Fruit fly (Drosophila melanogaster) whole organism, prepupa: Measurements from ENCODE around the gene rtv.

Experiments used
- CG10669 ChIP-seq: fragments of 200-800 bp; sonication (Bioruptor generic); optimal IDR thresholded peaks from 3 replicates; lab custom pipeline; 2018; ENCODE audit warnings: missing biosample characterization, mild to moderate bottlenecking, missing genetic modification characterization, moderate library complexity
- CG11902 ChIP-seq: fragments of 200-800 bp; sonication (Bioruptor generic); optimal IDR thresholded peaks from 3 replicates; lab custom pipeline; 2016; ENCODE audit warnings: missing biosample characterization, missing genetic modification characterization
- CG15336 ChIP-seq: fragments of 200-800 bp; sonication (Bioruptor generic); IDR thresholded peaks from 2 replicates; pipeline ENCODE4 v1.3.6; 2022; ENCODE audit warnings: missing biosample characterization, missing genetic modification characterization
- CG1621 ChIP-seq: fragments of 200-800 bp; sonication (Bioruptor generic); optimal IDR thresholded peaks from 3 replicates; lab custom pipeline; 2018; ENCODE audit warnings: missing biosample characterization, mild to moderate bottlenecking, missing genetic modification characterization
- CG16779 ChIP-seq: fragments of 200-800 bp; sonication (Bioruptor generic); optimal IDR thresholded peaks from 3 replicates; lab custom pipeline; 2017; ENCODE audit warnings: missing biosample characterization, mild to moderate bottlenecking, missing genetic modification characterization
- CG3032 ChIP-seq: fragments of 200-800 bp; optimal IDR thresholded peaks from 2 replicates; lab custom pipeline; 2019; ENCODE audit warnings: missing biosample characterization, mild to moderate bottlenecking, missing genetic modification characterization, moderate library complexity
- CG3919 ChIP-seq: fragments of 200-800 bp; sonication (Bioruptor generic); optimal IDR thresholded peaks from 3 replicates; lab custom pipeline; 2016; ENCODE audit warnings: missing biosample characterization, missing genetic modification characterization
- CG4318 ChIP-seq: fragments of 200-800 bp; sonication (Bioruptor generic); optimal IDR thresholded peaks from 3 replicates; lab custom pipeline; 2017; ENCODE audit warnings: missing biosample characterization, mild to moderate bottlenecking, missing genetic modification characterization
- CG6163 ChIP-seq: fragments of 200-800 bp; sonication (Bioruptor generic); IDR thresholded peaks from 3 replicates; pipeline ENCODE4 v1.3.6; 2022; ENCODE audit warnings: missing biosample characterization, missing genetic modification characterization
- CG6276 ChIP-seq: fragments of 200-800 bp; sonication (Bioruptor generic); optimal IDR thresholded peaks from 2 replicates; lab custom pipeline; 2017; ENCODE audit warnings: missing biosample characterization, mild to moderate bottlenecking, missing genetic modification characterization
- CG6792 ChIP-seq: fragments of 200-800 bp; sonication (Bioruptor generic); optimal IDR thresholded peaks from 3 replicates; lab custom pipeline; 2016; ENCODE audit warnings: missing biosample characterization, missing genetic modification characterization
- CG6808 ChIP-seq: fragments of 200-800 bp; sonication (Bioruptor generic); optimal IDR thresholded peaks from 3 replicates; lab custom pipeline; 2017; ENCODE audit warnings: missing biosample characterization, missing genetic modification characterization, mild to moderate bottlenecking, moderate library complexity, missing genetic modification reagents
- CG6854 ChIP-seq: fragments of 200-800 bp; sonication (Bioruptor generic); optimal IDR thresholded peaks from 2 replicates; lab custom pipeline; 2017; ENCODE audit warnings: missing biosample characterization, mild to moderate bottlenecking, missing genetic modification characterization
- CG7368 ChIP-seq: fragments of 200-800 bp; sonication (Bioruptor generic); optimal IDR thresholded peaks from 3 replicates; lab custom pipeline; 2016; ENCODE audit warnings: missing biosample characterization, missing genetic modification characterization
- CG8119 ChIP-seq: fragments of 200-800 bp; sonication (Bioruptor generic); IDR thresholded peaks from 3 replicates; pipeline ENCODE4 v1.3.6; 2022; ENCODE audit warnings: missing biosample characterization, missing genetic modification characterization
- CG8319 ChIP-seq: fragments of 200-800 bp; sonication (Bioruptor generic); optimal IDR thresholded peaks from 3 replicates; lab custom pipeline; 2016; ENCODE audit warnings: missing biosample characterization, missing genetic modification characterization
- CG8632 ChIP-seq: fragments of 200-800 bp; sonication (Bioruptor generic); optimal IDR thresholded peaks from 3 replicates; lab custom pipeline; 2016; ENCODE audit warnings: missing biosample characterization, missing genetic modification characterization
- CG9139 ChIP-seq: fragments of 200-800 bp; sonication (Bioruptor generic); optimal IDR thresholded peaks from 3 replicates; lab custom pipeline; 2017; ENCODE audit warnings: missing biosample characterization, mild to moderate bottlenecking, missing genetic modification characterization
- Eip75B ChIP-seq: fragments of 200-800 bp; sonication (Bioruptor generic); optimal IDR thresholded peaks from 3 replicates; lab custom pipeline; 2016; ENCODE audit warnings: missing biosample characterization, missing genetic modification characterization
- Eip78C ChIP-seq: fragments of 200-800 bp; sonication (Bioruptor generic); peaks from one replicate; lab custom pipeline; 2016; ENCODE audit warnings: missing biosample characterization, missing genetic modification characterization
- Eip93F ChIP-seq: fragments of 200-800 bp; sonication (Bioruptor generic); optimal IDR thresholded peaks from 2 replicates; lab custom pipeline; 2016; ENCODE audit warnings: missing biosample characterization, mild to moderate bottlenecking, missing genetic modification characterization
- Ets21C ChIP-seq: fragments of 200-800 bp; sonication (Bioruptor generic); optimal IDR thresholded peaks from 3 replicates; lab custom pipeline; 2016; ENCODE audit warnings: missing biosample characterization, missing genetic modification characterization
- Gug ChIP-seq: fragments of 200-800 bp; sonication (Bioruptor generic); IDR thresholded peaks from 2 replicates; pipeline ENCODE4 v1.3.6; 2022; ENCODE audit warnings: missing biosample characterization, missing genetic modification characterization
- Hr38 ChIP-seq: sonication (Bioruptor generic); optimal IDR thresholded peaks from 2 replicates; lab custom pipeline; 2016; ENCODE audit warnings: missing biosample characterization, missing genetic modification characterization
- Lpt ChIP-seq: fragments of 200-800 bp; sonication (Bioruptor generic); optimal IDR thresholded peaks from 3 replicates; lab custom pipeline; 2016; ENCODE audit warnings: missing biosample characterization, missing genetic modification characterization
- Met ChIP-seq: fragments of 200-800 bp; sonication (Bioruptor generic); optimal IDR thresholded peaks from 3 replicates; lab custom pipeline; 2016; ENCODE audit warnings: missing biosample characterization, missing genetic modification characterization
- OdsH ChIP-seq: fragments of 200-800 bp; sonication (Bioruptor generic); optimal IDR thresholded peaks from 3 replicates; lab custom pipeline; 2016; ENCODE audit warnings: missing biosample characterization, missing genetic modification characterization
- Smox ChIP-seq: fragments of 200-800 bp; sonication (Bioruptor generic); optimal IDR thresholded peaks from 3 replicates; lab custom pipeline; 2016; ENCODE audit warnings: missing biosample characterization, missing genetic modification characterization
- Sox102F ChIP-seq: fragments of 200-800 bp; sonication (Bioruptor generic); optimal IDR thresholded peaks from 2 replicates; lab custom pipeline; 2016; ENCODE audit warnings: missing biosample characterization, mild to moderate bottlenecking, missing genetic modification characterization
- Sox14 ChIP-seq: fragments of 200-800 bp; sonication (Bioruptor generic); optimal IDR thresholded peaks from 3 replicates; lab custom pipeline; 2016; ENCODE audit warnings: missing biosample characterization, missing genetic modification characterization
- acj6 ChIP-seq: fragments of 200-800 bp; sonication (Bioruptor generic); optimal IDR thresholded peaks from 3 replicates; lab custom pipeline; 2016; ENCODE audit warnings: missing biosample characterization, missing genetic modification characterization
- dac ChIP-seq: fragments of 200-800 bp; sonication (Bioruptor generic); optimal IDR thresholded peaks from 2 replicates; lab custom pipeline; 2017; ENCODE audit warnings: missing biosample characterization, mild to moderate bottlenecking, missing genetic modification characterization
- eg ChIP-seq: fragments of 200-800 bp; sonication (Bioruptor generic); IDR thresholded peaks from 3 replicates; pipeline ENCODE4 v1.3.6; 2022; ENCODE audit warnings: missing biosample characterization, missing genetic modification characterization
- esn ChIP-seq: fragments of 200-800 bp; sonication (Bioruptor generic); optimal IDR thresholded peaks from 2 replicates; lab custom pipeline; 2016; ENCODE audit warnings: missing biosample characterization, mild to moderate bottlenecking, missing genetic modification characterization, moderate library complexity
- fd85E ChIP-seq: fragments of 200-800 bp; sonication (Bioruptor generic); optimal IDR thresholded peaks from 3 replicates; lab custom pipeline; 2016; ENCODE audit warnings: missing biosample characterization, missing genetic modification characterization
- pdm3 ChIP-seq: fragments of 200-800 bp; sonication (Bioruptor generic); optimal IDR thresholded peaks from 3 replicates; lab custom pipeline; 2016; ENCODE audit warnings: missing biosample characterization, missing genetic modification characterization
- ss ChIP-seq, 2 experiments: fragments of 200-800 bp; sonication (Bioruptor generic); optimal IDR thresholded peaks; 2 replicates in 1 of 2; 3 replicates in 1 of 2; lab custom pipeline; 2017 to 2018; ENCODE audit warnings: mild to moderate bottlenecking in 2 of 2, missing biosample characterization in 2 of 2, missing genetic modification characterization in 2 of 2, moderate library complexity in 1 of 2
- svp ChIP-seq: fragments of 200-800 bp; sonication (Bioruptor generic); peaks from one replicate; lab custom pipeline; 2016; ENCODE audit warnings: missing biosample characterization, missing genetic modification characterization
- topi ChIP-seq: fragments of 200-800 bp; sonication (Bioruptor generic); optimal IDR thresholded peaks from 3 replicates; lab custom pipeline; 2016; ENCODE audit warnings: missing biosample characterization, missing genetic modification characterization
- vri ChIP-seq: fragments of 200-800 bp; sonication (Bioruptor generic); optimal IDR thresholded peaks from 3 replicates; lab custom pipeline; 2016; ENCODE audit warnings: missing biosample characterization, mild to moderate bottlenecking, missing genetic modification characterization

Gene rtv

DNA sequence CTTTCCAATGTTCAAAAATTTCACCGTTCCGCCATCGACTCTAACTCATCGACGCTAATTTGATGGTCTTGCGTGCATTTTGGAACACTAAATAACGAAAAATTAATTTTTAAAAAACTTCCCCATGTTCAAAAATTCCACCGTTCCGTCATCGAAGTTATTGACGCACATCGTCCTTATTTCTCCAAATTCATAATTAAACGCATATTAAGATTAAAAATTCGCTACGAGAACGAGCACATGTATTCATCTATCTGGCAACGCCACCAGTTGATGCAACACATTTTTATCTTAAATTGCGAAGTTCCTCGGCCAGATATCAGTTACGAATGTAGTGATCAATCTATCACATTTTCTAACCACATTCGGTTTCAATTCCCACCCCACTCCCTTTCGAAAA, 4.6 kb downstream of the rtv start, which contains the start of gene Lint-1 (continued):
- peak; percentile 23 for TF ChIP-seq acj6 (GFP tag; lab: Kevin White, UChicago)
- TF ChIP-seq Sox14 (GFP tag; lab: Kevin White, UChicago) = no peak
- peak; percentile 16 for TF ChIP-seq esn (GFP tag; lab: Kevin White, UChicago)
- TF ChIP-seq CG7368 (GFP tag; lab: Kevin White, UChicago) = no peak
- no peak for TF ChIP-seq Lpt (GFP tag; lab: Kevin White, UChicago)
- peak; percentile 54 for TF ChIP-seq vri (GFP tag; lab: Kevin White, UChicago)
- TF ChIP-seq dac (GFP tag; lab: Kevin White, UChicago) = no peak
- TF ChIP-seq CG4318 (GFP tag; lab: Kevin White, UChicago) = no peak
- TF ChIP-seq CG8632 (GFP tag; lab: Kevin White, UChicago) = peak; percentile 5
- peak; percentile 60 for TF ChIP-seq Eip78C (GFP tag; lab: Kevin White, UChicago)
- TF ChIP-seq CG11902 (GFP tag; lab: Kevin White, UChicago) = no peak
- no peak for TF ChIP-seq Eip93F (GFP tag; lab: Kevin White, UChicago)
- no peak for TF ChIP-seq CG6792 (GFP tag; lab: Kevin White, UChicago)
- no peak for TF ChIP-seq CG15336 (GFP tag; lab: Robert Waterston, UW)
- TF ChIP-seq CG1621 (tag; lab: Kevin White, UChicago) = no peak

DNA sequence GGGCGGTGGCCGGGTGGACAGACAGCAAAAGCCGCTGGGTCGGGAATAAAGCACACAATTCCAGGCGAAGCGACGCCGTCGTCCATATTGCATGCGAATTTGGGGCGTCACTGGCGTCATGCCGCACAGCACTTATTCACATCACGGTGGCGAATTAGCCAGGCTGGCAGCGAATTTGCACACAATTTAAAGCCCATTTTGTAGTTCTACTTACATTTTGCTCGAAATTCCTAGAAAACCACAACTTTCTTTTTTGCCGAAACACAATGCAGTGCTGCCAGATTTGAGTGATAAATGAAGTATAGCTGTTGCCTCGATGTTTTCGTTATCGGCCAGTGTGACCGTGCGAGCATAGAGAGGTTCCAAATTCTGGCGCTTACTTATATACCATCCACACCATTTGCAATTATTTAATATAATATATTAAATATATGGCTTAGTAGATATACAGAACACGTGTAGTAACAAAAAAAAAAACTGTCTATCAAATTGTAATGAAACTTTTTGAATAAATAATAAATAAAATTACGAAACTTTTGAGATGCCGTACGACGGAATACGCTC, 5.4 kb downstream of the rtv start, which contains the start of gene Ran:
Gene Ran (minus strand): TSS at position 445 of the 564 bp plus-strand sequence.
- TF ChIP-seq Met (GFP tag; lab: Kevin White, UChicago) (no peak), topi (GFP tag; lab: Kevin White, UChicago) (no peak), CG3032 (tag; lab: Kevin White, UChicago) (no peak), CG6854 (peak; percentile 44), eg (GFP tag; lab: Robert Waterston, UW) (0 out of 3 replicates have a peak, but pooled peaks have one; percentile 15), acj6 (GFP tag; lab: Kevin White, UChicago) (no peak), CG9139 (GFP tag; lab: Kevin White, UChicago) (no peak), Hr38 (GFP tag; lab: Kevin White, UChicago) (no peak), Smox (GFP tag; lab: Kevin White, UChicago) (no peak), CG8632 (GFP tag; lab: Kevin White, UChicago) (no peak), pdm3 (GFP tag; lab: Kevin White, UChicago) (no peak), CG6163 (peak; percentile 34; the same call in 1 of the 3 replicates), esn (GFP tag; lab: Kevin White, UChicago) (no peak), OdsH (GFP tag; lab: Kevin White, UChicago) (no peak), ss (GFP tag; optimal IDR thresholded peaks at IDR 0.05; lab: Kevin White, UChicago) (no peak), CG15336 (GFP tag; lab: Robert Waterston, UW) (no peak), Gug (GFP tag; lab: Robert Waterston, UW) (no peak), svp (GFP tag; lab: Kevin White, UChicago) (peak; percentile 24), CG8319 (GFP tag; lab: Kevin White, UChicago) (no peak), CG16779 (tag; lab: Kevin White, UChicago) (no peak), fd85E (GFP tag; lab: Kevin White, UChicago) (no peak)

DNA sequence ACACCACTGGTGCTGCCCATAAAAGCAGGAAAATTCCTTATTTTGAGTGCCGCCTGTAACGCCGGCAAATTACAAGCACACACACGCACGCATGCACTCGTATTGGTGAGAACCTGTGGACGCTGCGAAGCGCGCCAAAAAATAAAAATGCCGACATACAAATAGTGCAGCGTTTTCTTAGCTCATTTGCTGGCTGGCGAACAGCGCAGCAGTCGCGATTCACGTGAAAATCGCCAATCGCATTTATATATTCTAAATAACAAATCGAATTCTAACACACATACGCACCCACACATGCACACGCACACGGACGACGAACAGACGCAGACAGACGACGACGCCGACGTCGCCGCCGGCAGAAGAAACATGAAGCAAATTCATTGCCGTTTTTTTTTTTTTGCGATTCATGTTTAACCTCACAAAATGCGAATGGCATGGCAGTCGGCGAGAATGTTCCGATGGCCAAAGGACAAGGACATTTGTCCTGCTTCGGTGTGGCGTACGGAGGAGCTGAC, 6.2 kb downstream of the rtv start:
- TF ChIP-seq CG10669 = no peak
- no peak for TF ChIP-seq Eip93F (GFP tag; lab: Kevin White, UChicago)
- TF ChIP-seq CG6792 (GFP tag; lab: Kevin White, UChicago) = no peak
- TF ChIP-seq Eip75B = no peak
- TF ChIP-seq Ets21C = no peak
- peak; percentile 13 for TF ChIP-seq CG6276 (GFP tag; lab: Kevin White, UChicago)
- no peak for TF ChIP-seq CG3919
- no peak for TF ChIP-seq vri (GFP tag; lab: Kevin White, UChicago)
- TF ChIP-seq Eip78C (GFP tag; lab: Kevin White, UChicago) = peak; percentile 30
- 0 out of 2 replicates have a peak, but pooled peaks have one; percentile 7 for TF ChIP-seq CG15336 (GFP tag; lab: Robert Waterston, UW)
- TF ChIP-seq OdsH (GFP tag; lab: Kevin White, UChicago) = no peak
- TF ChIP-seq Met (GFP tag; lab: Kevin White, UChicago) = no peak
- TF ChIP-seq CG8119 (GFP tag; lab: Robert Waterston, UW) = peak; percentile 28; the same call in 1 of the 3 replicates
- peak; percentile 1 for TF ChIP-seq Sox102F (GFP tag; lab: Kevin White, UChicago)
- TF ChIP-seq CG6808 (GFP tag; lab: Kevin White, UChicago) = peak; percentile 3
- 0 out of 3 replicates have a peak, but pooled peaks have one; percentile 5 for TF ChIP-seq CG6163
